Fruit fly (Drosophila melanogaster) whole organism, embryonic: ENCODE data around the gene Acp1.
A peak's percentile ranks its signal among the peaks of the same experiment; 100 is the strongest.

Experiments
- Ada2b ChIP-seq: fragments of 200-800 bp; sonication (Bioruptor generic); IDR thresholded peaks from 2 replicates; pipeline ENCODE4 v1.3.6; 2022; ENCODE audit warnings: missing biosample characterization, missing genetic modification characterization
- Atf-2 ChIP-seq: fragments of 200-800 bp; sonication (Bioruptor generic); optimal IDR thresholded peaks from 2 replicates; lab custom pipeline; 2016; ENCODE audit warnings: missing biosample characterization, missing genetic modification characterization
- C15 ChIP-seq: fragments of 200-800 bp; sonication (Bioruptor generic); IDR thresholded peaks from 3 replicates; pipeline ENCODE4 v1.3.6; 2022; ENCODE audit warnings: missing biosample characterization, missing genetic modification characterization
- CG10654 ChIP-seq: fragments of 200-800 bp; sonication (Bioruptor generic); optimal IDR thresholded peaks from 2 replicates; lab custom pipeline; 2016; ENCODE audit warnings: missing biosample characterization, missing genetic modification characterization
- CG12071 ChIP-seq: fragments of 200-800 bp; sonication (Bioruptor generic); optimal IDR thresholded peaks from 3 replicates; lab custom pipeline; 2018; ENCODE audit warnings: missing biosample characterization, mild to moderate bottlenecking, missing genetic modification characterization
- CG13424 ChIP-seq: fragments of 200-800 bp; sonication (Bioruptor generic); optimal IDR thresholded peaks from 2 replicates; lab custom pipeline; 2019; ENCODE audit warnings: missing biosample characterization, mild to moderate bottlenecking, missing genetic modification characterization, moderate library complexity
- CG15269 ChIP-seq: fragments of 200-800 bp; sonication (Bioruptor generic); optimal IDR thresholded peaks from 2 replicates; lab custom pipeline; 2018; ENCODE audit warnings: missing biosample characterization, mild to moderate bottlenecking, missing genetic modification characterization, moderate library complexity
- CG16779 ChIP-seq: fragments of 200-800 bp; sonication (Bioruptor generic); IDR thresholded peaks from 2 replicates; pipeline ENCODE4 v1.3.6; 2022; ENCODE audit warnings: missing biosample characterization, missing genetic modification characterization
- CG17359 ChIP-seq: fragments of 200-800 bp; sonication (Bioruptor generic); optimal IDR thresholded peaks from 3 replicates; lab custom pipeline; 2018; ENCODE audit warnings: missing biosample characterization, mild to moderate bottlenecking, missing genetic modification characterization, moderate library complexity
- CG17829 ChIP-seq: fragments of 200-800 bp; optimal IDR thresholded peaks from 2 replicates; lab custom pipeline; 2019; ENCODE audit warnings: missing biosample characterization, mild to moderate bottlenecking, missing genetic modification characterization, moderate library complexity
- CG2116 ChIP-seq: fragments of 200-800 bp; sonication (Bioruptor generic); optimal IDR thresholded peaks from 3 replicates; lab custom pipeline; 2018; ENCODE audit warnings: missing biosample characterization, mild to moderate bottlenecking, missing genetic modification characterization
- CG2889 ChIP-seq: fragments of 200-800 bp; sonication (Bioruptor generic); IDR thresholded peaks from 3 replicates; pipeline ENCODE4 v1.3.6; 2022; ENCODE audit warnings: missing biosample characterization, missing genetic modification characterization
- CG33213 ChIP-seq: fragments of 200-800 bp; sonication (Bioruptor generic); optimal IDR thresholded peaks from 3 replicates; lab custom pipeline; 2016; ENCODE audit warnings: missing biosample characterization, missing genetic modification characterization
- CG3838 ChIP-seq: fragments of 200-800 bp; sonication (Bioruptor generic); optimal IDR thresholded peaks from 3 replicates; lab custom pipeline; 2016; ENCODE audit warnings: missing biosample characterization, missing genetic modification characterization
- CG6689 ChIP-seq: fragments of 200-800 bp; sonication (Bioruptor generic); IDR thresholded peaks from 2 replicates; pipeline ENCODE4 v1.3.6; 2022; ENCODE audit warnings: missing biosample characterization, missing genetic modification characterization
- CG7357 ChIP-seq: fragments of 200-800 bp; sonication (Bioruptor generic); IDR thresholded peaks from 3 replicates; pipeline ENCODE4 v1.3.6; 2022; ENCODE audit warnings: missing biosample characterization, missing genetic modification characterization
- CG8765 ChIP-seq: fragments of 200-800 bp; sonication (Bioruptor generic); IDR thresholded peaks from 2 replicates; pipeline ENCODE4 v1.3.6; 2022; ENCODE audit warnings: missing biosample characterization, missing genetic modification characterization
- CG8944 ChIP-seq: fragments of 200-800 bp; sonication (Bioruptor generic); optimal IDR thresholded peaks from 3 replicates; lab custom pipeline; 2016; ENCODE audit warnings: missing biosample characterization, missing genetic modification characterization
- CG9797 ChIP-seq: fragments of 200-800 bp; sonication (Bioruptor generic); optimal IDR thresholded peaks from 3 replicates; lab custom pipeline; 2018; ENCODE audit warnings: missing biosample characterization, mild to moderate bottlenecking, missing genetic modification characterization
- CG9817 ChIP-seq: fragments of 200-800 bp; sonication (Bioruptor generic); optimal IDR thresholded peaks from 2 replicates; lab custom pipeline; 2018; ENCODE audit warnings: missing biosample characterization, mild to moderate bottlenecking, missing genetic modification characterization, moderate library complexity
- CoRest ChIP-seq: fragments of 200-800 bp; sonication (Bioruptor generic); optimal IDR thresholded peaks from 3 replicates; lab custom pipeline; 2018; ENCODE audit warnings: missing biosample characterization, mild to moderate bottlenecking, missing genetic modification characterization, moderate library complexity
- Eip74EF ChIP-seq, 2 experiments: fragments of 200-800 bp in 1 of 2; fragments of >200 bp in 1 of 2; sonication (Bioruptor generic) in 1 of 2; optimal IDR thresholded peaks; 2 replicates each; lab custom pipeline; 2017 to 2019; ENCODE audit warnings: missing biosample characterization in 2 of 2, missing genetic modification characterization in 2 of 2, mild to moderate bottlenecking in 1 of 2, moderate library complexity in 1 of 2
- Ets65A ChIP-seq: fragments of 200-800 bp; sonication (Bioruptor generic); peaks from one replicate; lab custom pipeline; 2016; ENCODE audit warnings: missing biosample characterization, missing genetic modification characterization
- HHEX ChIP-seq: fragments of 200-800 bp; sonication (Bioruptor generic); optimal IDR thresholded peaks from 3 replicates; lab custom pipeline; 2017; ENCODE audit warnings: missing biosample characterization, mild to moderate bottlenecking, missing genetic modification characterization, missing genetic modification reagents
- Jarid2 ChIP-seq: fragments of 200-800 bp; sonication (Bioruptor generic); optimal IDR thresholded peaks from 3 replicates; lab custom pipeline; 2017; ENCODE audit warnings: mild to moderate bottlenecking, missing biosample characterization, missing genetic modification reagents, missing genetic modification characterization
- MTF-1 ChIP-seq: fragments of 200-800 bp; sonication (Bioruptor generic); optimal IDR thresholded peaks from 2 replicates; lab custom pipeline; 2018; ENCODE audit warnings: missing biosample characterization, mild to moderate bottlenecking, missing genetic modification characterization, borderline replicate concordance
- Mes4 ChIP-seq: fragments of 200-800 bp; sonication (Bioruptor generic); optimal IDR thresholded peaks from 2 replicates; lab custom pipeline; 2016; ENCODE audit warnings: missing biosample characterization, missing genetic modification characterization
- Neu2 ChIP-seq: fragments of 200-800 bp; sonication (Bioruptor generic); optimal IDR thresholded peaks from 3 replicates; lab custom pipeline; 2016; ENCODE audit warnings: missing biosample characterization, missing genetic modification characterization, borderline replicate concordance
- Rfx ChIP-seq: fragments of 200-800 bp; sonication (Bioruptor generic); IDR thresholded peaks from 2 replicates; pipeline ENCODE4 v1.3.6; 2022; ENCODE audit warnings: missing biosample characterization, missing genetic modification characterization
- Six4 ChIP-seq: fragments of 200-800 bp; sonication (Bioruptor generic); optimal IDR thresholded peaks from 2 replicates; lab custom pipeline; 2016; ENCODE audit warnings: missing biosample characterization, missing genetic modification characterization
- Usf ChIP-seq: fragments of 200-800 bp; sonication (Bioruptor generic); optimal IDR thresholded peaks from 2 replicates; lab custom pipeline; 2017; ENCODE audit warnings: missing genotype, missing biosample characterization, missing genetic modification characterization
- ci ChIP-seq: fragments of 200-800 bp; sonication (Bioruptor generic); IDR thresholded peaks from 3 replicates; pipeline ENCODE4 v1.3.6; 2022; ENCODE audit warnings: missing biosample characterization, missing genetic modification characterization
- crol ChIP-seq: fragments of 200-800 bp; sonication (Bioruptor generic); IDR thresholded peaks from 2 replicates; pipeline ENCODE4 v1.3.6; 2022; ENCODE audit warnings: missing biosample characterization, missing genetic modification characterization
- ems ChIP-seq: fragments of 200-800 bp; sonication (Bioruptor generic); optimal IDR thresholded peaks from 3 replicates; lab custom pipeline; 2016; ENCODE audit warnings: missing biosample characterization, missing genetic modification characterization
- ewg ChIP-seq: fragments of 200-800 bp; sonication (Bioruptor generic); optimal IDR thresholded peaks from 3 replicates; lab custom pipeline; 2017; ENCODE audit warnings: mild to moderate bottlenecking, missing biosample characterization, missing genetic modification reagents, missing genetic modification characterization
- exex ChIP-seq: fragments of 200-800 bp; sonication (Bioruptor generic); optimal IDR thresholded peaks from 4 replicates; lab custom pipeline; 2018; ENCODE audit warnings: missing biosample characterization, mild to moderate bottlenecking, missing genetic modification characterization, moderate library complexity
- fru ChIP-seq: fragments of >200 bp; optimal IDR thresholded peaks from 2 replicates; lab custom pipeline; 2017
- gce ChIP-seq: fragments of 200-800 bp; sonication (Bioruptor generic); IDR thresholded peaks from 3 replicates; pipeline ENCODE4 v1.3.6; 2022; ENCODE audit warnings: missing biosample characterization, missing genetic modification characterization
- grau ChIP-seq: fragments of 200-800 bp; optimal IDR thresholded peaks from 3 replicates; lab custom pipeline; 2019; ENCODE audit warnings: missing biosample characterization, mild to moderate bottlenecking, missing genetic modification characterization, moderate library complexity
- ham ChIP-seq: fragments of 200-800 bp; sonication (Bioruptor generic); IDR thresholded peaks from 2 replicates; pipeline ENCODE4 v1.3.6; 2022; ENCODE audit warnings: missing biosample characterization, missing genetic modification characterization
- inv ChIP-seq: fragments of 200-800 bp; sonication (Bioruptor generic); IDR thresholded peaks from 2 replicates; pipeline ENCODE4 v1.3.6; 2022; ENCODE audit warnings: missing biosample characterization, missing genetic modification characterization; ENCODE audit not compliant: partially characterized antibody
- kah ChIP-seq: fragments of 200-800 bp; sonication (Bioruptor generic); optimal IDR thresholded peaks from 2 replicates; lab custom pipeline; 2018; ENCODE audit warnings: missing biosample characterization, mild to moderate bottlenecking, missing genetic modification characterization
- lilli ChIP-seq: fragments of 200-800 bp; sonication (Bioruptor generic); optimal IDR thresholded peaks from 3 replicates; lab custom pipeline; 2016; ENCODE audit warnings: missing biosample characterization, missing genetic modification characterization
- lmd ChIP-seq: fragments of 200-800 bp; sonication (Bioruptor generic); IDR thresholded peaks from 2 replicates; pipeline ENCODE4 v1.3.6; 2022; ENCODE audit warnings: missing biosample characterization, missing genetic modification characterization
- odd ChIP-seq: fragments of 200-800 bp; sonication (Bioruptor generic); optimal IDR thresholded peaks from 2 replicates; lab custom pipeline; 2017; ENCODE audit warnings: missing biosample characterization, mild to moderate bottlenecking, missing genetic modification characterization
- pita ChIP-seq: fragments of 200-800 bp; sonication (Bioruptor generic); optimal IDR thresholded peaks from 2 replicates; lab custom pipeline; 2017; ENCODE audit warnings: missing biosample characterization, mild to moderate bottlenecking, missing genetic modification characterization
- prd ChIP-seq, 3 experiments: fragments of >200 bp in 2 of 3; fragments of 200-800 bp in 1 of 3; sonication (Bioruptor generic) in 1 of 3; optimal IDR thresholded peaks in 2 of 3; IDR thresholded peaks in 1 of 3; 2 replicates in 2 of 3; 3 replicates in 1 of 3; pipeline versions ENCODE4 v1.3.6 to Lab custom; 2017 to 2022; ENCODE audit warnings: missing biosample characterization in 1 of 3, missing genetic modification characterization in 1 of 3
- stwl ChIP-seq: fragments of 200-800 bp; sonication (Bioruptor generic); optimal IDR thresholded peaks from 3 replicates; lab custom pipeline; 2018; ENCODE audit warnings: missing biosample characterization, mild to moderate bottlenecking, missing genetic modification characterization, moderate library complexity
- tll ChIP-seq, 2 experiments: fragments of 200-800 bp in 1 of 2; fragments of >200 bp in 1 of 2; sonication (Bioruptor generic) in 1 of 2; optimal IDR thresholded peaks; 2 replicates each; lab custom pipeline; 2017 to 2019; ENCODE audit warnings: missing biosample characterization in 2 of 2, missing genetic modification characterization in 2 of 2, mild to moderate bottlenecking in 1 of 2, moderate library complexity in 1 of 2

Acp1 gene

dm6 chr2L:7702383-7703188 lies 38.8 kb downstream of the Acp1 start, which contains the start of gene Tep3 (continued):
- TF ChIP-seq CG12071 (GFP tag; lab: Kevin White, UChicago) (no peak), ewg (GFP tag; lab: Kevin White, UChicago) (no peak), ham (GFP tag; lab: Robert Waterston, UW) (no peak), Neu2 (GFP tag; lab: Kevin White, UChicago) (no peak), Eip74EF (GFP tag; optimal IDR thresholded peaks at IDR 0.05; lab: Kevin White, UChicago) (no peak), Usf (GFP tag; lab: Kevin White, UChicago) (no peak), crol (GFP tag; lab: Robert Waterston, UW) (no peak), Ets65A (GFP tag; lab: Kevin White, UChicago) (peak; percentile 9), CG6689 (GFP tag; lab: Robert Waterston, UW) (no peak), CoRest (peak; percentile 37), CG17359 (tag; lab: Kevin White, UChicago) (no peak), pita (GFP tag; lab: Kevin White, UChicago) (peak; percentile 32), CG8944 (GFP tag; lab: Kevin White, UChicago) (no peak), MTF-1 (GFP tag; lab: Kevin White, UChicago) (no peak), ci (GFP tag; lab: Robert Waterston, UW) (peak; percentile 35; the same call in 1 of the 3 replicates), gce (GFP tag; lab: Robert Waterston, UW) (no peak), ems (GFP tag; lab: Kevin White, UChicago) (no peak), C15 (no peak), CG3838 (GFP tag; lab: Kevin White, UChicago) (no peak), CG10654 (no peak), stwl (peak; percentile 0), exex (tag; lab: Kevin White, UChicago) (no peak), inv (no peak), CG8765 (GFP tag; lab: Robert Waterston, UW) (no peak), CG17829 (no peak), tll (GFP tag; optimal IDR thresholded peaks at IDR 0.05; lab: Kevin White, UChicago) (no peak), CG7357 (GFP tag; lab: Robert Waterston, UW) (no peak; the same call in 2 of the 3 replicates), fru (lab: Kevin White, UChicago) (no peak), Rfx (GFP tag; lab: Robert Waterston, UW) (0 out of 2 replicates have a peak, but pooled peaks have one; percentile 59), grau (tag; lab: Kevin White, UChicago) (no peak), CG15269 (tag; lab: Kevin White, UChicago) (no peak), CG2116 (GFP tag; lab: Kevin White, UChicago) (no peak), prd (optimal IDR thresholded peaks at IDR 0.05; lab: Kevin White, UChicago) (no peak), prd (GFP tag; IDR thresholded peaks at IDR 0.05; lab: Robert Waterston, UW) (0 out of 3 replicates have a peak, but pooled peaks have one; percentile 37), CG13424 (tag; lab: Kevin White, UChicago) (no peak), lilli (GFP tag; lab: Kevin White, UChicago) (peak; percentile 61), Jarid2 (peak; percentile 55), CG9797 (GFP tag; lab: Kevin White, UChicago) (no peak), CG9817 (tag; lab: Kevin White, UChicago) (peak; percentile 14), HHEX (GFP tag; lab: Kevin White, UChicago) (no peak), odd (GFP tag; lab: Kevin White, UChicago) (no peak), Six4 (GFP tag; lab: Kevin White, UChicago) (no peak), CG33213 (no peak), Ada2b (peak; percentile 23; the same call in 1 of the 2 replicates), kah (GFP tag; lab: Kevin White, UChicago) (no peak), CG2889 (no peak), lmd (GFP tag; lab: Robert Waterston, UW) (no peak), Mes4 (GFP tag; lab: Kevin White, UChicago) (no peak), CG16779 (GFP tag; lab: Robert Waterston, UW) (no peak), Atf-2 (GFP tag; lab: Kevin White, UChicago) (no peak)
